Worm (Caenorhabditis elegans): ENCODE data around the gene pigk-1.
A peak's percentile ranks its signal among the peaks of the same experiment; 100 is the strongest.
"Not testable (repeated sequence)": the region's sequence is repeated elsewhere in the genome, so short reads cannot be mapped to it uniquely, and the experiment has no call there.

The pigk-1 gene

DNA sequence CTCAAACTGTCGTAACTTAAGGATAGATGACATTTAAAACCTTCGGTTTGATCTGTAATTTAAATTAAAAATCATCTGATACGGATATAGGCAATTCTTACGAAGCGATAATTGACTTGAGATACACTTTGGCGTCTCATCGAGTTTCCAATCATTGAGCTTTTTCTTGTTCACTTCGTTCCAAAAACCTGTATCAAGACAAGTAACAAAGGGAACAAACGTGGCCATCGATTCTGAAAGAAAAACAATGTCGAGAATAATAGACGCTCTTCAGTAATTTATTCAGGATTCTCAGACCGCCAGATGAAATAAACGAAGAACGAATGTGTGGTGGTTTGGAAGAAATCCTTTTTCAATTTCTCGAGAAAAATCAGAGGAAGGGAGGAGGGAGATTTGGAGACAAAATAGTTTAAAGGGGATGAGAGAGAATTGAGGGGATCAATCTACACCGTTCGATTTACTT is 29.0 kb downstream of the pigk-1 start, which contains the start of gene atg-7 (continued):
- no peak for TF ChIP-seq spr-1 (tag; optimal IDR thresholded peaks at IDR 0.05)
- no peak for TF ChIP-seq jun-1 (tag; optimal IDR thresholded peaks at IDR 0.05)
- no peak for TF ChIP-seq nhr-237 (tag; optimal IDR thresholded peaks at IDR 0.05)
- no peak for TF ChIP-seq nhr-77 (tag; optimal IDR thresholded peaks at IDR 0.05)
- TF ChIP-seq lin-39 (tag; optimal IDR thresholded peaks at IDR 0.05): no peak
- no peak for TF ChIP-seq T20F7.1 (GFP tag; optimal IDR thresholded peaks at IDR 0.05)
- peak; percentile 22; the same call in 1 of the 2 replicates for TF ChIP-seq lin-29 (GFP tag; IDR thresholded peaks at IDR 0.05)
- TF ChIP-seq hif-1 (tag; optimal IDR thresholded peaks at IDR 0.05): peak in 1 of 2 experiments; percentile 10
- TF ChIP-seq ZK546.5 (tag; optimal IDR thresholded peaks at IDR 0.05): no peak
- TF ChIP-seq nhr-42 (GFP tag; IDR thresholded peaks at IDR 0.05): no peak
- TF ChIP-seq zip-11 (GFP tag; IDR thresholded peaks at IDR 0.05): no peak
- no peak for TF ChIP-seq dpl-1 (GFP tag; optimal IDR thresholded peaks at IDR 0.05)
- TF ChIP-seq hlh-30 (tag; optimal IDR thresholded peaks at IDR 0.05; ENCODE audit: insufficient read depth): no peak
- TF ChIP-seq unc-39 (tag; optimal IDR thresholded peaks at IDR 0.05): no peak

DNA sequence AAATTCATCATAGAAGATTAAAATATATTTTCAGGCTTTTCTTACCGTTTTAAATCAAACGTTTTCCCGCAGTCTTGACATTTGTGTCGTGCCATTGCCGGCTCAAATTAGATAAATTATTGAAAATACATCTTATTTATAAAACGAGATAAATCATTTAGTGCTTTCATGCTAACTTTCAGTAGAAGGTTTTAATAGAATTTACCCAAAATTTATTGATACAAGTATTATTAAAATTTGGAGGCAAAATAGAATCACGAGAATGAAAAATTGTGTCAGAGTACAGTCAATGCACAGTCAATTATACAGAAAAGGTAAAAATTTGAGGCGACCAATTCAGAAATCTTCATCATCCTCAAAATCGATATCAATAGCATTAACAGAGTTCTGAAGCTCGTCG is 31.3 kb downstream of the pigk-1 start, which contains the start of gene Y5F2A.4:
Y5F2A.4 (minus strand) TSS at position 101 of the 400 bp plus-strand sequence.
- TF ChIP-seq zag-1 (tag; optimal IDR thresholded peaks at IDR 0.05): no peak
- TF ChIP-seq ceh-62 (tag; optimal IDR thresholded peaks at IDR 0.05): no peak
- TF ChIP-seq F26F4.8 (GFP tag; conservative IDR thresholded peaks at IDR 0.05): no peak
- no peak for TF ChIP-seq nhr-11 (tag; optimal IDR thresholded peaks at IDR 0.05)
- no peak for TF ChIP-seq fkh-10 (GFP tag; optimal IDR thresholded peaks at IDR 0.05)
- TF ChIP-seq egl-43 (GFP tag; IDR thresholded peaks at IDR 0.05): no peak
- no peak for TF ChIP-seq dve-1 (tag; optimal IDR thresholded peaks at IDR 0.05; ENCODE audit: insufficient read depth)
- TF ChIP-seq snpc-1.2 (GFP tag; IDR thresholded peaks at IDR 0.05): no peak
- no peak for TF ChIP-seq lir-3 (tag; optimal IDR thresholded peaks at IDR 0.05)
- no peak for TF ChIP-seq daf-16 (GFP tag; optimal IDR thresholded peaks at IDR 0.05)
- no peak for TF ChIP-seq daf-16 (tag; optimal IDR thresholded peaks at IDR 0.05)
- no peak for TF ChIP-seq nhr-48 (tag; optimal IDR thresholded peaks at IDR 0.05)
- TF ChIP-seq lin-1 (GFP tag; IDR thresholded peaks at IDR 0.05): no peak
- TF ChIP-seq F10B5.3 (tag; optimal IDR thresholded peaks at IDR 0.05): no peak
- no peak for TF ChIP-seq skn-1 (tag; optimal IDR thresholded peaks at IDR 0.05)
- TF ChIP-seq hif-1 (tag; optimal IDR thresholded peaks at IDR 0.05): no peak
- TF ChIP-seq gei-8 (GFP tag; optimal IDR thresholded peaks at IDR 0.05): no peak

- TF ChIP-seq unc-62 (GFP tag; optimal IDR thresholded peaks at IDR 0.05 in 1 of 2): peak in 1 of 2 experiments; percentile 96
- TF ChIP-seq unc-62 (tag; optimal IDR thresholded peaks at IDR 0.05): not testable (repeated sequence)
- peak; percentile 46 for TF ChIP-seq zag-1 (tag; optimal IDR thresholded peaks at IDR 0.05)
These were observed 38.9 kb downstream of the pigk-1 start for ce11 chrIV:11070895-11071294.

- no peak for TF ChIP-seq mdt-29 (GFP tag; IDR thresholded peaks at IDR 0.05)
- TF ChIP-seq hlh-11 (tag; optimal IDR thresholded peaks at IDR 0.05): peak; percentile 42
- TF ChIP-seq nhr-11 (tag; optimal IDR thresholded peaks at IDR 0.05): peak; percentile 93
- peak; percentile 57 for TF ChIP-seq hlh-30 (tag; optimal IDR thresholded peaks at IDR 0.05; ENCODE audit: insufficient read depth)
- no peak for TF ChIP-seq gei-8 (GFP tag; optimal IDR thresholded peaks at IDR 0.05)
- no peak for TF ChIP-seq mdl-1 (tag; optimal IDR thresholded peaks at IDR 0.05)
- peak in 1 of 2 experiments; percentile 100 for TF ChIP-seq unc-62 (GFP tag; optimal IDR thresholded peaks at IDR 0.05 in 1 of 2)
- no peak for TF ChIP-seq unc-62 (tag; optimal IDR thresholded peaks at IDR 0.05)
- no peak for TF ChIP-seq tag-97 (GFP tag; IDR thresholded peaks at IDR 0.05)
- TF ChIP-seq madf-9 (GFP tag; conservative IDR thresholded peaks at IDR 0.05): no peak
- peak; percentile 79 for TF ChIP-seq ceh-20 (GFP tag; IDR thresholded peaks at IDR 0.05)
- no peak for TF ChIP-seq nhr-237 (tag; optimal IDR thresholded peaks at IDR 0.05)
- no peak for TF ChIP-seq dmd-8 (GFP tag; IDR thresholded peaks at IDR 0.05)
- no peak for TF ChIP-seq zfp-2 (tag; optimal IDR thresholded peaks at IDR 0.05)
- no peak for TF ChIP-seq lsy-2 (tag; optimal IDR thresholded peaks at IDR 0.05)
- no peak for TF ChIP-seq ceh-82 (tag; optimal IDR thresholded peaks at IDR 0.05)
- TF ChIP-seq daf-16 (GFP tag; optimal IDR thresholded peaks at IDR 0.05): peak in 1 of 2 experiments; percentile 96
- no peak for TF ChIP-seq daf-16 (tag; optimal IDR thresholded peaks at IDR 0.05)
These were observed 41.5 kb downstream of the pigk-1 start for ce11 chrIV:11068314-11068713.
